Fruit fly (Drosophila melanogaster) whole organism, embryonic: ENCODE measurements around the gene obst-F.

Source experiments
- CG10462 ChIP-seq: fragments of 200-800 bp; sonication (Bioruptor generic); optimal IDR thresholded peaks from 2 replicates; lab custom pipeline; 2016; ENCODE audit warnings: missing biosample characterization, missing genetic modification characterization
- CG13424 ChIP-seq: fragments of 200-800 bp; sonication (Bioruptor generic); optimal IDR thresholded peaks from 2 replicates; lab custom pipeline; 2019; ENCODE audit warnings: missing biosample characterization, mild to moderate bottlenecking, missing genetic modification characterization, moderate library complexity
- CG14710 ChIP-seq: fragments of 200-800 bp; sonication (Bioruptor generic); optimal IDR thresholded peaks from 3 replicates; lab custom pipeline; 2019; ENCODE audit warnings: missing biosample characterization, mild to moderate bottlenecking, missing genetic modification characterization, moderate library complexity
- CG15601 ChIP-seq: fragments of 200-800 bp; sonication (Bioruptor generic); optimal IDR thresholded peaks from 3 replicates; lab custom pipeline; 2019; ENCODE audit warnings: missing biosample characterization, mild to moderate bottlenecking, missing genetic modification characterization, moderate library complexity
- CG18011 ChIP-seq: fragments of 200-800 bp; sonication (Bioruptor generic); optimal IDR thresholded peaks from 2 replicates; lab custom pipeline; 2017; ENCODE audit warnings: missing biosample characterization, missing genetic modification characterization, mild to moderate bottlenecking, moderate library complexity, missing genotype
- CG2120 ChIP-seq: fragments of 200-800 bp; sonication (Bioruptor generic); optimal IDR thresholded peaks from 3 replicates; lab custom pipeline; 2016; ENCODE audit warnings: missing biosample characterization, missing genetic modification characterization
- CG30431 ChIP-seq: fragments of 200-800 bp; sonication (Bioruptor generic); optimal IDR thresholded peaks from 2 replicates; lab custom pipeline; 2017; ENCODE audit warnings: missing biosample characterization, missing genetic modification characterization
- CG4424 ChIP-seq: fragments of 200-800 bp; sonication (Bioruptor generic); optimal IDR thresholded peaks from 3 replicates; lab custom pipeline; 2016; ENCODE audit warnings: missing biosample characterization, missing genetic modification characterization
- CG4820 ChIP-seq: fragments of 200-800 bp; sonication (Bioruptor generic); optimal IDR thresholded peaks from 3 replicates; lab custom pipeline; 2016; ENCODE audit warnings: missing biosample characterization, missing genetic modification characterization
- CG6689 ChIP-seq: fragments of 200-800 bp; sonication (Bioruptor generic); IDR thresholded peaks from 2 replicates; pipeline ENCODE4 v1.3.6; 2022; ENCODE audit warnings: missing biosample characterization, missing genetic modification characterization
- CG7556 ChIP-seq: fragments of 200-800 bp; sonication (Bioruptor generic); optimal IDR thresholded peaks from 2 replicates; lab custom pipeline; 2017; ENCODE audit warnings: missing biosample characterization, mild to moderate bottlenecking, missing genetic modification characterization
- CG7839 ChIP-seq: fragments of 200-800 bp; sonication (Bioruptor generic); optimal IDR thresholded peaks from 3 replicates; lab custom pipeline; 2018; ENCODE audit warnings: missing biosample characterization, mild to moderate bottlenecking, missing genetic modification characterization, moderate library complexity
- D19B ChIP-seq: fragments of 200-800 bp; sonication (Bioruptor generic); optimal IDR thresholded peaks from 2 replicates; lab custom pipeline; 2017; ENCODE audit warnings: missing biosample characterization, mild to moderate bottlenecking, missing genetic modification characterization
- Dad ChIP-seq: fragments of 200-800 bp; sonication (Bioruptor generic); optimal IDR thresholded peaks from 3 replicates; lab custom pipeline; 2016; ENCODE audit warnings: missing biosample characterization, missing genetic modification characterization
- Dbx ChIP-seq: fragments of 200-800 bp; sonication (Bioruptor generic); IDR thresholded peaks from 3 replicates; pipeline ENCODE4 v1.3.6; 2022; ENCODE audit warnings: missing biosample characterization, missing genetic modification characterization
- Deaf1 ChIP-seq: fragments of 200-800 bp; optimal IDR thresholded peaks from 3 replicates; lab custom pipeline; 2019; ENCODE audit warnings: missing biosample characterization, mild to moderate bottlenecking, missing genetic modification characterization, moderate library complexity
- Gsc ChIP-seq: fragments of 200-800 bp; sonication (Bioruptor generic); IDR thresholded peaks from 2 replicates; pipeline ENCODE4 v1.3.6; 2022; ENCODE audit warnings: missing biosample characterization, missing genetic modification characterization
- Gug ChIP-seq: fragments of 200-800 bp; sonication (Bioruptor generic); IDR thresholded peaks from 4 replicates; pipeline ENCODE4 v1.3.6; 2022; ENCODE audit warnings: missing biosample characterization, missing genetic modification characterization
- Jarid2 ChIP-seq: fragments of 200-800 bp; sonication (Bioruptor generic); optimal IDR thresholded peaks from 3 replicates; lab custom pipeline; 2017; ENCODE audit warnings: mild to moderate bottlenecking, missing biosample characterization, missing genetic modification reagents, missing genetic modification characterization
- NC2β ChIP-seq: fragments of 200-800 bp; sonication (Bioruptor generic); optimal IDR thresholded peaks from 2 replicates; lab custom pipeline; 2016; ENCODE audit warnings: missing biosample characterization, missing genetic modification characterization
- Nf-YC ChIP-seq: fragments of 200-800 bp; optimal IDR thresholded peaks from 3 replicates; lab custom pipeline; 2019; ENCODE audit warnings: missing biosample characterization, mild to moderate bottlenecking, missing genetic modification characterization, moderate library complexity
- Oaz ChIP-seq: fragments of 200-800 bp; sonication (Bioruptor generic); IDR thresholded peaks from 2 replicates; pipeline ENCODE4 v1.3.6; 2022; ENCODE audit warnings: missing biosample characterization, missing genetic modification characterization
- PHDP ChIP-seq: fragments of 200-800 bp; sonication (Bioruptor generic); optimal IDR thresholded peaks from 3 replicates; lab custom pipeline; 2018; ENCODE audit warnings: missing biosample characterization, mild to moderate bottlenecking, missing genetic modification characterization, moderate library complexity
- Scr ChIP-seq: fragments of 200-800 bp; sonication (Bioruptor generic); IDR thresholded peaks from 2 replicates; pipeline ENCODE4 v1.3.6; 2022; ENCODE audit warnings: missing biosample characterization, missing genetic modification characterization; ENCODE audit not compliant: partially characterized antibody
- Ssrp ChIP-seq: fragments of 200-800 bp; sonication (Bioruptor generic); optimal IDR thresholded peaks from 2 replicates; lab custom pipeline; 2018; ENCODE audit warnings: missing biosample characterization, mild to moderate bottlenecking, missing genetic modification characterization, moderate library complexity
- abd-A ChIP-seq: fragments of 200-800 bp; sonication (Bioruptor generic); optimal IDR thresholded peaks from 3 replicates; lab custom pipeline; 2019; ENCODE audit warnings: missing biosample characterization, mild to moderate bottlenecking, missing genetic modification characterization, moderate library complexity
- amos ChIP-seq: fragments of 200-800 bp; sonication (Bioruptor generic); IDR thresholded peaks from 2 replicates; pipeline ENCODE4 v1.3.6; 2022; ENCODE audit warnings: missing biosample characterization, missing genetic modification characterization; ENCODE audit not compliant: partially characterized antibody
- ato ChIP-seq: fragments of 200-800 bp; sonication (Bioruptor generic); IDR thresholded peaks from 2 replicates; pipeline ENCODE4 v1.3.6; 2022; ENCODE audit warnings: missing biosample characterization, missing genetic modification characterization; ENCODE audit not compliant: partially characterized antibody
- bowl ChIP-seq: fragments of 200-800 bp; sonication (Bioruptor generic); IDR thresholded peaks from 2 replicates; pipeline ENCODE4 v1.3.6; 2022; ENCODE audit warnings: missing biosample characterization, missing genetic modification characterization
- br ChIP-seq: fragments of >200 bp; optimal IDR thresholded peaks from 2 replicates; lab custom pipeline; 2017
- chinmo ChIP-seq: fragments of 200-800 bp; sonication (Bioruptor generic); IDR thresholded peaks from 4 replicates; pipeline ENCODE4 v1.3.6; 2022; ENCODE audit warnings: missing biosample characterization, missing genetic modification characterization; ENCODE audit not compliant: partially characterized antibody
- dan ChIP-seq: fragments of 200-800 bp; sonication (Bioruptor generic); IDR thresholded peaks from 2 replicates; pipeline ENCODE4 v1.3.6; 2022; ENCODE audit warnings: missing biosample characterization, missing genetic modification characterization
- disco-r ChIP-seq: fragments of 200-800 bp; sonication (Bioruptor generic); optimal IDR thresholded peaks from 2 replicates; lab custom pipeline; 2016; ENCODE audit warnings: missing biosample characterization, missing genetic modification characterization
- dmrt11E ChIP-seq: fragments of 200-800 bp; sonication (Bioruptor generic); optimal IDR thresholded peaks from 3 replicates; lab custom pipeline; 2018; ENCODE audit warnings: missing biosample characterization, mild to moderate bottlenecking, missing genetic modification characterization, moderate library complexity
- dmrt99B ChIP-seq: fragments of 200-800 bp; sonication (Bioruptor generic); optimal IDR thresholded peaks from 2 replicates; lab custom pipeline; 2018; ENCODE audit warnings: missing biosample characterization, mild to moderate bottlenecking, missing genetic modification characterization, moderate library complexity
- hb ChIP-seq: fragments of 200-800 bp; sonication (Bioruptor generic); IDR thresholded peaks from 3 replicates; pipeline ENCODE4 v1.3.6; 2022; ENCODE audit warnings: missing biosample characterization, missing genetic modification characterization; ENCODE audit not compliant: partially characterized antibody
- kah ChIP-seq: fragments of 200-800 bp; sonication (Bioruptor generic); optimal IDR thresholded peaks from 2 replicates; lab custom pipeline; 2018; ENCODE audit warnings: missing biosample characterization, mild to moderate bottlenecking, missing genetic modification characterization
- lbe ChIP-seq: fragments of 200-800 bp; sonication (Bioruptor generic); optimal IDR thresholded peaks from 2 replicates; lab custom pipeline; 2016; ENCODE audit warnings: missing biosample characterization, mild to moderate bottlenecking, missing genetic modification characterization
- mirr ChIP-seq: fragments of 200-800 bp; sonication (Bioruptor generic); optimal IDR thresholded peaks from 3 replicates; lab custom pipeline; 2018; ENCODE audit warnings: missing biosample characterization, mild to moderate bottlenecking, missing genetic modification characterization
- pita ChIP-seq: fragments of 200-800 bp; sonication (Bioruptor generic); optimal IDR thresholded peaks from 2 replicates; lab custom pipeline; 2017; ENCODE audit warnings: missing biosample characterization, mild to moderate bottlenecking, missing genetic modification characterization
- pnt ChIP-seq: fragments of 200-800 bp; sonication (Bioruptor generic); optimal IDR thresholded peaks from 3 replicates; lab custom pipeline; 2016; ENCODE audit warnings: missing biosample characterization, missing genetic modification characterization
- ro ChIP-seq: fragments of 200-800 bp; sonication (Bioruptor generic); IDR thresholded peaks from 2 replicates; pipeline ENCODE4 v1.3.6; 2022; ENCODE audit warnings: missing biosample characterization, missing genetic modification characterization
- salm ChIP-seq: fragments of 200-800 bp; sonication (Bioruptor generic); optimal IDR thresholded peaks from 2 replicates; lab custom pipeline; 2018; ENCODE audit warnings: missing biosample characterization, mild to moderate bottlenecking, missing genetic modification characterization
- schlank ChIP-seq: fragments of 200-800 bp; sonication (Bioruptor generic); optimal IDR thresholded peaks from 2 replicates; lab custom pipeline; 2018; ENCODE audit warnings: missing biosample characterization, mild to moderate bottlenecking, missing genetic modification characterization
- slbo ChIP-seq: fragments of 200-800 bp; sonication (Bioruptor generic); IDR thresholded peaks from 2 replicates; pipeline ENCODE4 v1.3.6; 2022; ENCODE audit warnings: missing biosample characterization, missing genetic modification characterization
- sug ChIP-seq: fragments of 200-800 bp; optimal IDR thresholded peaks from 2 replicates; lab custom pipeline; 2019; ENCODE audit warnings: missing biosample characterization, mild to moderate bottlenecking, missing genetic modification characterization, moderate library complexity
- wdn ChIP-seq: fragments of 200-800 bp; sonication (Bioruptor generic); IDR thresholded peaks from 2 replicates; pipeline ENCODE4 v1.3.6; 2022; ENCODE audit warnings: missing biosample characterization, missing genetic modification characterization
- zfh2 ChIP-seq: fragments of 200-800 bp; sonication (Bioruptor generic); optimal IDR thresholded peaks from 2 replicates; lab custom pipeline; 2016; ENCODE audit warnings: missing biosample characterization, missing genetic modification characterization

obst-F gene

dm6 chr3L:20241987-20242982 lies 40.8 kb upstream of the obst-F start (continued):
- no peak for TF ChIP-seq kah
- TF ChIP-seq Nf-YC (tag; lab: Kevin White, UChicago), result peak; percentile 58
- TF ChIP-seq ato (GFP tag; lab: Robert Waterston, UW), result no peak
- TF ChIP-seq pnt (GFP tag; lab: Kevin White, UChicago), result no peak
- peak; percentile 62 for TF ChIP-seq CG4424 (GFP tag; lab: Kevin White, UChicago)
- TF ChIP-seq PHDP, result peak; percentile 73
- peak; percentile 64 for TF ChIP-seq CG7556 (GFP tag; lab: Kevin White, UChicago)
- no peak for TF ChIP-seq CG30431 (GFP tag; lab: Kevin White, UChicago)
- 0 out of 3 replicates have a peak, but pooled peaks have one; percentile 11 for TF ChIP-seq hb (GFP tag; lab: Robert Waterston, UW)
- TF ChIP-seq CG13424 (tag; lab: Kevin White, UChicago), result peak; percentile 75
- no peak for TF ChIP-seq ro (GFP tag; lab: Robert Waterston, UW)
- TF ChIP-seq CG7839 (tag; lab: Kevin White, UChicago), result peak; percentile 66
- TF ChIP-seq CG4820 (GFP tag; lab: Kevin White, UChicago), result peak; percentile 32
- no peak for TF ChIP-seq bowl (GFP tag; lab: Robert Waterston, UW)
- TF ChIP-seq dan (GFP tag; lab: Robert Waterston, UW), result no peak
- TF ChIP-seq CG14710 (tag; lab: Kevin White, UChicago), result peak; percentile 48
- TF ChIP-seq CG2120 (GFP tag; lab: Kevin White, UChicago), result peak; percentile 64
- peak; percentile 44 for TF ChIP-seq D19B (GFP tag; lab: Kevin White, UChicago)
- no peak for TF ChIP-seq Jarid2 (GFP tag; lab: Kevin White, UChicago)
- TF ChIP-seq CG15601 (tag; lab: Kevin White, UChicago), result peak; percentile 53
- TF ChIP-seq dmrt11E (tag; lab: Kevin White, UChicago), result peak; percentile 30
- TF ChIP-seq Oaz (GFP tag; lab: Robert Waterston, UW), result peak; percentile 30; the same call in 1 of the 2 replicates
- TF ChIP-seq Gug (GFP tag; lab: Robert Waterston, UW), result peak; percentile 42; the same call in 3 of the 4 replicates
- peak; percentile 63; the same call in 1 of the 2 replicates for TF ChIP-seq CG6689 (GFP tag; lab: Robert Waterston, UW)
- peak; percentile 15 for TF ChIP-seq CG10462 (GFP tag; lab: Kevin White, UChicago)
- TF ChIP-seq dmrt99B (tag; lab: Kevin White, UChicago), result peak; percentile 64
- no peak for TF ChIP-seq disco-r
- TF ChIP-seq wdn (GFP tag; lab: Robert Waterston, UW), result no peak; the same call in none of the 2 replicates
- TF ChIP-seq Ssrp (tag; lab: Kevin White, UChicago), result peak; percentile 60
- peak; percentile 66 for TF ChIP-seq slbo (GFP tag; lab: Robert Waterston, UW)
- peak; percentile 57 for TF ChIP-seq sug
- no peak for TF ChIP-seq pita
- peak; percentile 78 for TF ChIP-seq amos
- no peak for TF ChIP-seq br (lab: Kevin White, UChicago)
- TF ChIP-seq lbe (GFP tag; lab: Kevin White, UChicago), result peak; percentile 37
- no peak for TF ChIP-seq Dad (GFP tag; lab: Kevin White, UChicago)
- peak; percentile 24; the same call in 2 of the 3 replicates for TF ChIP-seq Dbx (GFP tag; lab: Robert Waterston, UW)
- TF ChIP-seq Scr (GFP tag; lab: Robert Waterston, UW), result peak; percentile 75
- TF ChIP-seq Gsc (GFP tag; lab: Robert Waterston, UW), result no peak
- TF ChIP-seq Deaf1 (tag; lab: Kevin White, UChicago), result peak; percentile 12
- TF ChIP-seq mirr, result no peak
- no peak for TF ChIP-seq CG18011
- no peak for TF ChIP-seq zfh2
- TF ChIP-seq abd-A (tag; lab: Kevin White, UChicago), result no peak
- TF ChIP-seq NC2β (GFP tag; lab: Kevin White, UChicago), result no peak
- TF ChIP-seq salm (tag; lab: Kevin White, UChicago), result no peak
- peak; percentile 33 for TF ChIP-seq schlank (tag; lab: Kevin White, UChicago)
- TF ChIP-seq chinmo (GFP tag; lab: Robert Waterston, UW), result no peak
